Fruit fly (Drosophila melanogaster) whole organism, embryonic: ENCODE measurements around the gene CG2021.
A peak's percentile ranks its signal among the peaks of the same experiment; 100 is the strongest.

Experiments
- C15 ChIP-seq: fragments of 200-800 bp; sonication (Bioruptor generic); IDR thresholded peaks from 3 replicates; pipeline ENCODE4 v1.3.6; 2022; ENCODE audit warnings: missing biosample characterization, missing genetic modification characterization
- CG10366 ChIP-seq: fragments of 200-800 bp; sonication (Bioruptor generic); IDR thresholded peaks from 2 replicates; pipeline ENCODE4 v1.3.6; 2022; ENCODE audit warnings: missing biosample characterization, missing genetic modification characterization
- CG10462 ChIP-seq: fragments of 200-800 bp; sonication (Bioruptor generic); optimal IDR thresholded peaks from 2 replicates; lab custom pipeline; 2016; ENCODE audit warnings: missing biosample characterization, missing genetic modification characterization
- CG10565 ChIP-seq: fragments of 200-800 bp; sonication (Bioruptor generic); optimal IDR thresholded peaks from 3 replicates; lab custom pipeline; 2016; ENCODE audit warnings: missing biosample characterization, mild to moderate bottlenecking, missing genetic modification characterization
- CG10654 ChIP-seq: fragments of 200-800 bp; sonication (Bioruptor generic); optimal IDR thresholded peaks from 2 replicates; lab custom pipeline; 2016; ENCODE audit warnings: missing biosample characterization, missing genetic modification characterization
- CG10979 ChIP-seq: fragments of 200-800 bp; sonication (Bioruptor generic); optimal IDR thresholded peaks from 2 replicates; lab custom pipeline; 2018; ENCODE audit warnings: missing biosample characterization, mild to moderate bottlenecking, missing genetic modification characterization, moderate library complexity
- CG11247 ChIP-seq: fragments of 200-800 bp; sonication (Bioruptor generic); IDR thresholded peaks from 2 replicates; pipeline ENCODE4 v1.3.6; 2022; ENCODE audit warnings: missing biosample characterization, missing genetic modification characterization
- CG12155 ChIP-seq: fragments of 200-800 bp; sonication (Bioruptor generic); optimal IDR thresholded peaks from 3 replicates; lab custom pipeline; 2016; ENCODE audit warnings: missing biosample characterization, missing genetic modification characterization
- CG12236 ChIP-seq: fragments of 200-800 bp; sonication (Bioruptor generic); optimal IDR thresholded peaks from 2 replicates; lab custom pipeline; 2016; ENCODE audit warnings: missing biosample characterization, missing genetic modification characterization
- CG14710 ChIP-seq: fragments of 200-800 bp; sonication (Bioruptor generic); optimal IDR thresholded peaks from 3 replicates; lab custom pipeline; 2019; ENCODE audit warnings: missing biosample characterization, mild to moderate bottlenecking, missing genetic modification characterization, moderate library complexity
- CG15269 ChIP-seq: fragments of 200-800 bp; sonication (Bioruptor generic); optimal IDR thresholded peaks from 2 replicates; lab custom pipeline; 2018; ENCODE audit warnings: missing biosample characterization, mild to moderate bottlenecking, missing genetic modification characterization, moderate library complexity
- CG1832 ChIP-seq: fragments of 200-800 bp; sonication (Bioruptor generic); optimal IDR thresholded peaks from 2 replicates; lab custom pipeline; 2017; ENCODE audit warnings: missing biosample characterization, mild to moderate bottlenecking, missing genetic modification characterization, inconsistent platforms
- CG2199 ChIP-seq: fragments of 200-800 bp; sonication (Bioruptor generic); IDR thresholded peaks from 3 replicates; pipeline ENCODE4 v1.3.6; 2022; ENCODE audit warnings: missing biosample characterization, missing genetic modification characterization
- CG2875 ChIP-seq: fragments of 200-800 bp; sonication (Bioruptor generic); optimal IDR thresholded peaks from 2 replicates; lab custom pipeline; 2017; ENCODE audit warnings: missing biosample characterization, mild to moderate bottlenecking, missing genetic modification characterization, missing genetic modification reagents
- CG31388 ChIP-seq: fragments of 200-800 bp; sonication (Bioruptor generic); optimal IDR thresholded peaks from 2 replicates; lab custom pipeline; 2016; ENCODE audit warnings: missing biosample characterization, missing genetic modification characterization
- CG32767 ChIP-seq: fragments of 200-800 bp; sonication (Bioruptor generic); IDR thresholded peaks from 2 replicates; pipeline ENCODE4 v1.3.6; 2022; ENCODE audit warnings: missing biosample characterization, missing genetic modification characterization
- CG33213 ChIP-seq: fragments of 200-800 bp; sonication (Bioruptor generic); optimal IDR thresholded peaks from 3 replicates; lab custom pipeline; 2016; ENCODE audit warnings: missing biosample characterization, missing genetic modification characterization
- CG34224 ChIP-seq: fragments of 200-800 bp; sonication (Bioruptor generic); IDR thresholded peaks from 3 replicates; pipeline ENCODE4 v1.3.6; 2022; ENCODE audit warnings: missing biosample characterization, missing genetic modification characterization; ENCODE audit not compliant: partially characterized antibody
- CG4360 ChIP-seq: fragments of 200-800 bp; sonication (Bioruptor generic); IDR thresholded peaks from 2 replicates; pipeline ENCODE4 v1.3.6; 2022; ENCODE audit warnings: missing biosample characterization, missing genetic modification characterization
- CG5245 ChIP-seq: fragments of 200-800 bp; sonication (Bioruptor generic); optimal IDR thresholded peaks from 3 replicates; lab custom pipeline; 2016; ENCODE audit warnings: missing biosample characterization, missing genetic modification characterization
- CG6254 ChIP-seq: fragments of 200-800 bp; sonication (Bioruptor generic); optimal IDR thresholded peaks from 3 replicates; lab custom pipeline; 2017; ENCODE audit warnings: mild to moderate bottlenecking, missing biosample characterization, missing genetic modification reagents, missing genetic modification characterization
- CG7745 ChIP-seq: fragments of 200-800 bp; sonication (Bioruptor generic); optimal IDR thresholded peaks from 2 replicates; lab custom pipeline; 2018; ENCODE audit warnings: missing biosample characterization, mild to moderate bottlenecking, missing genetic modification characterization, moderate library complexity
- Dp ChIP-seq: fragments of 200-800 bp; sonication (Bioruptor generic); optimal IDR thresholded peaks from 2 replicates; lab custom pipeline; 2018; ENCODE audit warnings: missing biosample characterization, mild to moderate bottlenecking, missing genetic modification characterization, moderate library complexity
- NFAT ChIP-seq: fragments of 200-800 bp; sonication (Bioruptor generic); IDR thresholded peaks from 2 replicates; pipeline ENCODE4 v1.3.6; 2022; ENCODE audit warnings: missing biosample characterization, missing genetic modification characterization
- Neu2 ChIP-seq: fragments of 200-800 bp; sonication (Bioruptor generic); optimal IDR thresholded peaks from 3 replicates; lab custom pipeline; 2016; ENCODE audit warnings: missing biosample characterization, missing genetic modification characterization, borderline replicate concordance
- Ravus ChIP-seq: fragments of 200-800 bp; sonication (Bioruptor generic); IDR thresholded peaks from 2 replicates; pipeline ENCODE4 v1.3.6; 2022; ENCODE audit warnings: missing biosample characterization, missing genetic modification characterization
- Sox100B ChIP-seq: fragments of 200-800 bp; sonication (Bioruptor generic); optimal IDR thresholded peaks from 3 replicates; lab custom pipeline; 2018; ENCODE audit warnings: missing biosample characterization, mild to moderate bottlenecking, missing genetic modification characterization
- Stat92E ChIP-seq, 3 experiments: fragments of >200 bp in 2 of 3; fragments of 200-800 bp in 1 of 3; sonication (Bioruptor generic) in 1 of 3; optimal IDR thresholded peaks; 2 replicates each; lab custom pipeline; 2017 to 2019; ENCODE audit warnings: missing biosample characterization in 3 of 3, missing genetic modification characterization in 3 of 3, mild to moderate bottlenecking in 1 of 3, moderate library complexity in 1 of 3
- Tbp ChIP-seq: fragments of >200 bp; optimal IDR thresholded peaks from 2 replicates; lab custom pipeline; 2018; ENCODE audit warnings: missing biosample characterization, missing genetic modification characterization
- Trl ChIP-seq, 3 experiments: fragments of >200 bp in 2 of 3; fragments of 200-800 bp in 1 of 3; sonication (Bioruptor generic) in 1 of 3; optimal IDR thresholded peaks; 2 replicates in 1 of 3; 3 replicates in 2 of 3; lab custom pipeline; 2016 to 2017; ENCODE audit warnings: missing biosample characterization in 1 of 3, missing genetic modification characterization in 1 of 3
- Xrp1 ChIP-seq: fragments of 200-800 bp; sonication (Bioruptor generic); IDR thresholded peaks from 2 replicates; pipeline ENCODE4 v1.3.6; 2022; ENCODE audit warnings: missing biosample characterization, missing genetic modification characterization
- ap ChIP-seq: fragments of 200-800 bp; sonication (Bioruptor generic); IDR thresholded peaks from 2 replicates; pipeline ENCODE4 v1.3.6; 2022; ENCODE audit warnings: missing biosample characterization, missing genetic modification characterization
- br ChIP-seq: fragments of >200 bp; optimal IDR thresholded peaks from 2 replicates; lab custom pipeline; 2017
- chinmo ChIP-seq: fragments of 200-800 bp; sonication (Bioruptor generic); IDR thresholded peaks from 4 replicates; pipeline ENCODE4 v1.3.6; 2022; ENCODE audit warnings: missing biosample characterization, missing genetic modification characterization; ENCODE audit not compliant: partially characterized antibody
- dan ChIP-seq: fragments of 200-800 bp; sonication (Bioruptor generic); IDR thresholded peaks from 2 replicates; pipeline ENCODE4 v1.3.6; 2022; ENCODE audit warnings: missing biosample characterization, missing genetic modification characterization
- esg ChIP-seq: fragments of 200-800 bp; sonication (Bioruptor generic); conservative IDR thresholded peaks from 2 replicates; pipeline ENCODE4 v1.3.6; 2022; ENCODE audit warnings: missing biosample characterization, missing genetic modification characterization
- eve ChIP-seq, 2 experiments: fragments of >200 bp; optimal IDR thresholded peaks; 2 replicates each; lab custom pipeline; 2017; ENCODE audit warnings: missing biosample characterization in 2 of 2, missing genetic modification characterization in 2 of 2
- fd102C ChIP-seq: fragments of 200-800 bp; sonication (Bioruptor generic); optimal IDR thresholded peaks from 2 replicates; lab custom pipeline; 2018; ENCODE audit warnings: missing biosample characterization, mild to moderate bottlenecking, missing genetic modification characterization, moderate library complexity
- ham ChIP-seq: fragments of 200-800 bp; sonication (Bioruptor generic); IDR thresholded peaks from 2 replicates; pipeline ENCODE4 v1.3.6; 2022; ENCODE audit warnings: missing biosample characterization, missing genetic modification characterization
- jigr1 ChIP-seq: fragments of 200-800 bp; sonication (Bioruptor generic); IDR thresholded peaks from 3 replicates; pipeline ENCODE4 v1.3.6; 2022; ENCODE audit warnings: missing biosample characterization, missing genetic modification characterization
- jing ChIP-seq: fragments of 200-800 bp; sonication (Bioruptor generic); optimal IDR thresholded peaks from 2 replicates; lab custom pipeline; 2018; ENCODE audit warnings: missing biosample characterization, mild to moderate bottlenecking, missing genetic modification characterization
- phol ChIP-seq: fragments of 200-800 bp; sonication (Bioruptor generic); optimal IDR thresholded peaks from 3 replicates; lab custom pipeline; 2018; ENCODE audit warnings: missing biosample characterization, mild to moderate bottlenecking, missing genetic modification characterization, moderate library complexity
- pum ChIP-seq: fragments of 200-800 bp; sonication (Bioruptor generic); optimal IDR thresholded peaks from 2 replicates; lab custom pipeline; 2016; ENCODE audit warnings: missing biosample characterization, missing genetic modification characterization
- salm ChIP-seq: fragments of 200-800 bp; sonication (Bioruptor generic); optimal IDR thresholded peaks from 2 replicates; lab custom pipeline; 2018; ENCODE audit warnings: missing biosample characterization, mild to moderate bottlenecking, missing genetic modification characterization
- shn ChIP-seq: fragments of 200-800 bp; sonication (Bioruptor generic); optimal IDR thresholded peaks from 3 replicates; lab custom pipeline; 2016; ENCODE audit warnings: missing biosample characterization, missing genetic modification characterization
- sima ChIP-seq: fragments of 200-800 bp; sonication (Bioruptor generic); optimal IDR thresholded peaks from 2 replicates; lab custom pipeline; 2016; ENCODE audit warnings: missing biosample characterization, missing genetic modification characterization
- stwl ChIP-seq: fragments of 200-800 bp; sonication (Bioruptor generic); optimal IDR thresholded peaks from 3 replicates; lab custom pipeline; 2018; ENCODE audit warnings: missing biosample characterization, mild to moderate bottlenecking, missing genetic modification characterization, moderate library complexity
- tio ChIP-seq: fragments of 200-800 bp; sonication (Bioruptor generic); optimal IDR thresholded peaks from 2 replicates; lab custom pipeline; 2017; ENCODE audit warnings: missing biosample characterization, missing genetic modification characterization, inconsistent platforms

The CG2021 gene

dm6 chr3L:1774713-1775648 is 2.2 kb downstream of the CG2021 start, which contains the start of the genes CG13933 and PolD2 (continued):
- TF ChIP-seq stwl (tag; lab: Kevin White, UChicago) (no peak), pum (peak; percentile 65), ham (GFP tag; lab: Robert Waterston, UW) (peak; percentile 89), CG15269 (tag; lab: Kevin White, UChicago) (peak; percentile 99), CG11247 (GFP tag; lab: Robert Waterston, UW) (peak; percentile 90), CG10654 (GFP tag; lab: Kevin White, UChicago) (no peak), CG10462 (GFP tag; lab: Kevin White, UChicago) (peak; percentile 92), CG33213 (no peak), br (no peak), esg (peak; percentile 98), CG1832 (no peak), phol (peak; percentile 88), Xrp1 (GFP tag; lab: Robert Waterston, UW) (peak; percentile 99), CG2875 (GFP tag; lab: Kevin White, UChicago) (peak; percentile 90), Trl (optimal IDR thresholded peaks at IDR 0.05; lab: Kevin White, UChicago) (no peak), Trl (GFP tag; optimal IDR thresholded peaks at IDR 0.05; lab: Kevin White, UChicago) (peak; percentile 64), chinmo (GFP tag; lab: Robert Waterston, UW) (peak; percentile 65; the same call in 1 of the 4 replicates), sima (GFP tag; lab: Kevin White, UChicago) (peak; percentile 23), jing (peak; percentile 80), fd102C (peak; percentile 52), Dp (GFP tag; lab: Kevin White, UChicago) (peak; percentile 68), Ravus (GFP tag; lab: Robert Waterston, UW) (peak; percentile 92), jigr1 (GFP tag; lab: Robert Waterston, UW) (peak; percentile 73; the same call in 2 of the 3 replicates), CG4360 (GFP tag; lab: Robert Waterston, UW) (peak; percentile 60; the same call in 1 of the 2 replicates), Neu2 (no peak), NFAT (peak; percentile 91), CG10366 (GFP tag; lab: Robert Waterston, UW) (peak; percentile 99), CG32767 (peak; percentile 99), CG6254 (GFP tag; lab: Kevin White, UChicago) (peak; percentile 45), CG12155 (GFP tag; lab: Kevin White, UChicago) (peak; percentile 95), CG10565 (GFP tag; lab: Kevin White, UChicago) (peak; percentile 5), shn (GFP tag; lab: Kevin White, UChicago) (peak; percentile 23), salm (tag; lab: Kevin White, UChicago) (peak; percentile 96), CG7745 (tag; lab: Kevin White, UChicago) (peak; percentile 92), C15 (GFP tag; lab: Robert Waterston, UW) (peak; percentile 81; the same call in 1 of the 3 replicates), tio (GFP tag; lab: Kevin White, UChicago) (no peak), eve (GFP tag; optimal IDR thresholded peaks at IDR 0.05; lab: Kevin White, UChicago) (no peak), Sox100B (GFP tag; lab: Kevin White, UChicago) (no peak), Stat92E (GFP tag; optimal IDR thresholded peaks at IDR 0.05; lab: Kevin White, UChicago) (peak in 1 of 3 experiments; percentile 95), CG5245 (GFP tag; lab: Kevin White, UChicago) (peak; percentile 55), CG12236 (GFP tag; lab: Kevin White, UChicago) (peak; percentile 34), Tbp (GFP tag; lab: Kevin White, UChicago) (no peak), CG34224 (GFP tag; lab: Robert Waterston, UW) (peak; percentile 85), ap (GFP tag; lab: Robert Waterston, UW) (peak; percentile 99), CG31388 (GFP tag; lab: Kevin White, UChicago) (peak; percentile 41), CG10979 (peak; percentile 86), CG2199 (peak; percentile 89), dan (peak; percentile 94), CG14710 (tag; lab: Kevin White, UChicago) (peak; percentile 84)
